3 worm cellular contexts compared by ENCODE assay signal in genomic region chrIV:9092011-9092410, ce11.
TF ChIP-seq lines count a peak whose summit lies in the region.

No protein-coding gene starts in this region.

TF ChIP-seq in whole organism, L1 larva, 84 proteins besides CTCF, POLR2A, EP300 and RAD21 (continued from another document):
- TF ChIP-seq nhr-71 (tag; optimal IDR thresholded peaks at IDR 0.05; lab: Kevin White, UChicago), result peak; percentile 25
- no peak for TF ChIP-seq nhr-19 (GFP tag; conservative IDR thresholded peaks at IDR 0.05; lab: Robert Waterston, UW)
- no peak for TF ChIP-seq ceh-82 (tag; optimal IDR thresholded peaks at IDR 0.05; lab: Kevin White, UChicago)
- peak; percentile 68 for TF ChIP-seq fkh-10 (GFP tag; optimal IDR thresholded peaks at IDR 0.05; lab: Kevin White, UChicago)
- no peak for TF ChIP-seq nhr-85 (tag; lab: Kevin White, UChicago)
- TF ChIP-seq efl-1 (optimal IDR thresholded peaks at IDR 0.05; lab: Kevin White, UChicago), result peak in 1 of 2 experiments; percentile 5
- peak in 1 of 2 experiments; percentile 51 for TF ChIP-seq efl-1 (GFP tag; optimal IDR thresholded peaks at IDR 0.05 in 1 of 2; lab: Kevin White, UChicago)
- TF ChIP-seq lsy-2 (tag; optimal IDR thresholded peaks at IDR 0.05; lab: Kevin White, UChicago), result no peak
- TF ChIP-seq tbx-2 (tag; optimal IDR thresholded peaks at IDR 0.05; lab: Kevin White, UChicago), result peak; percentile 43
- TF ChIP-seq unc-62 (GFP tag; optimal IDR thresholded peaks at IDR 0.05; lab: Kevin White, UChicago), result no peak
- TF ChIP-seq mef-2 (tag; optimal IDR thresholded peaks at IDR 0.05; lab: Kevin White, UChicago), result no peak
- no peak for TF ChIP-seq nhr-84 (tag; optimal IDR thresholded peaks at IDR 0.05; lab: Kevin White, UChicago)

TF ChIP-seq in whole organism, L3 larva, 47 proteins besides CTCF, POLR2A, EP300 and RAD21 (continued from another document):
- TF ChIP-seq mdl-1 (tag; optimal IDR thresholded peaks at IDR 0.05; lab: Kevin White, UChicago) (no peak), R02D3.7 (tag; optimal IDR thresholded peaks at IDR 0.05; lab: Kevin White, UChicago) (no peak)

TF ChIP-seq in whole organism, L4 larva, 104 proteins besides CTCF, POLR2A, EP300 and RAD21 (continued from another document):
- TF ChIP-seq zfp-3 (GFP tag; conservative IDR thresholded peaks at IDR 0.05; lab: Robert Waterston, UW) (no peak), R02D3.7 (tag; optimal IDR thresholded peaks at IDR 0.05; lab: Kevin White, UChicago) (no peak), ctbp-1 (GFP tag; IDR thresholded peaks at IDR 0.05; lab: Robert Waterston, UW) (peak; percentile 67; the same call in 1 of the 2 replicates), lin-1 (GFP tag; IDR thresholded peaks at IDR 0.05; lab: Robert Waterston, UW) (no peak), lin-15B (tag; optimal IDR thresholded peaks at IDR 0.05; lab: Kevin White, UChicago) (no peak), unc-62 (GFP tag; optimal IDR thresholded peaks at IDR 0.05 in 1 of 2; lab: Kevin White, UChicago) (no peak), unc-62 (tag; optimal IDR thresholded peaks at IDR 0.05; lab: Kevin White, UChicago) (no peak), T26A8.4 (GFP tag; IDR thresholded peaks at IDR 0.05; lab: Robert Waterston, UW) (no peak), mes-2 (tag; optimal IDR thresholded peaks at IDR 0.05; lab: Kevin White, UChicago; ENCODE audit: poor library complexity, severe bottlenecking) (no peak), nhr-10 (tag; optimal IDR thresholded peaks at IDR 0.05; lab: Kevin White, UChicago) (no peak), fkh-10 (GFP tag; optimal IDR thresholded peaks at IDR 0.05; lab: Kevin White, UChicago) (peak; percentile 72), D1046.2 (GFP tag; IDR thresholded peaks at IDR 0.05; lab: Robert Waterston, UW) (no peak), lir-3 (tag; optimal IDR thresholded peaks at IDR 0.05; lab: Kevin White, UChicago) (no peak), daf-16 (GFP tag; optimal IDR thresholded peaks at IDR 0.05; lab: Kevin White, UChicago) (no peak), daf-16 (tag; optimal IDR thresholded peaks at IDR 0.05; lab: Kevin White, UChicago) (no peak), ztf-11 (tag; optimal IDR thresholded peaks at IDR 0.05; lab: Kevin White, UChicago) (no peak), nhr-28 (tag; optimal IDR thresholded peaks at IDR 0.05; lab: Kevin White, UChicago) (no peak), ceh-82 (tag; optimal IDR thresholded peaks at IDR 0.05; lab: Kevin White, UChicago) (no peak), lsy-2 (tag; optimal IDR thresholded peaks at IDR 0.05; lab: Kevin White, UChicago) (peak in 1 of 2 experiments; percentile 12), ztf-7 (tag; optimal IDR thresholded peaks at IDR 0.05; lab: Kevin White, UChicago) (no peak)
